Fruit fly (Drosophila melanogaster): ENCODE results near the gene CG43155.
A peak's percentile ranks its signal among the peaks of the same experiment; 100 is the strongest.

Gene CG43155

dm6 chrX:11419212-11419611 lies 40.4 kb upstream of the CG43155 start (continued):
- no peak for TF ChIP-seq Myb (GFP tag; optimal IDR thresholded peaks at IDR 0.05)
- TF ChIP-seq CG9817 (tag; optimal IDR thresholded peaks at IDR 0.05), result no peak
- no peak for TF ChIP-seq tna (GFP tag; IDR thresholded peaks at IDR 0.05; ENCODE audit: partially characterized antibody)
- TF ChIP-seq ranshi (GFP tag; IDR thresholded peaks at IDR 0.05), result 0 out of 2 replicates have a peak, but pooled peaks have one; percentile 23
- no peak for TF ChIP-seq CG8924 (tag; optimal IDR thresholded peaks at IDR 0.05)
- no peak for TF ChIP-seq lola (GFP tag; optimal IDR thresholded peaks at IDR 0.05)
- TF ChIP-seq gcm2 (GFP tag; optimal IDR thresholded peaks at IDR 0.05), result no peak
- no peak for TF ChIP-seq CG6254 (GFP tag; optimal IDR thresholded peaks at IDR 0.05)
- no peak for TF ChIP-seq jigr1 (GFP tag; IDR thresholded peaks at IDR 0.05)
- no peak for TF ChIP-seq Dip3 (GFP tag; optimal IDR thresholded peaks at IDR 0.05)
- TF ChIP-seq CG4360 (GFP tag; IDR thresholded peaks at IDR 0.05), result no peak
- no peak for TF ChIP-seq CG4328 (GFP tag; optimal IDR thresholded peaks at IDR 0.05)
- TF ChIP-seq CG3726 (GFP tag; IDR thresholded peaks at IDR 0.05), result no peak
- TF ChIP-seq GATAe (GFP tag; conservative IDR thresholded peaks at IDR 0.05), result no peak

- TF ChIP-seq CG32772 (GFP tag; IDR thresholded peaks at IDR 0.05), result no peak
- TF ChIP-seq CG12219 (GFP tag; optimal IDR thresholded peaks at IDR 0.05), result no peak
- peak; percentile 50 for TF ChIP-seq sug (tag; optimal IDR thresholded peaks at IDR 0.05)
- no peak for TF ChIP-seq E2f2 (GFP tag; IDR thresholded peaks at IDR 0.05)
- no peak for TF ChIP-seq Myb (GFP tag; optimal IDR thresholded peaks at IDR 0.05)
- TF ChIP-seq sqz (GFP tag; optimal IDR thresholded peaks at IDR 0.05), result no peak
- no peak for TF ChIP-seq gro (GFP tag; optimal IDR thresholded peaks at IDR 0.05)
- TF ChIP-seq slp2 (GFP tag; optimal IDR thresholded peaks at IDR 0.05), result no peak
- TF ChIP-seq exex (tag; optimal IDR thresholded peaks at IDR 0.05), result peak; percentile 42
- no peak for TF ChIP-seq Six4 (GFP tag; optimal IDR thresholded peaks at IDR 0.05)
- TF ChIP-seq Pdp1 (GFP tag; optimal IDR thresholded peaks at IDR 0.05), result peak in 1 of 2 experiments; percentile 68
- no peak for TF ChIP-seq CG3726 (GFP tag; IDR thresholded peaks at IDR 0.05)
Observed at dm6 chrX:11419962-11420361, 39.6 kb upstream of the CG43155 start.

dm6 chrX:11420752-11421396 lies 38.7 kb upstream of the CG43155 start:
- TF ChIP-seq Bdp1 (GFP tag; optimal IDR thresholded peaks at IDR 0.05) (no peak), sug (tag; optimal IDR thresholded peaks at IDR 0.05) (peak; percentile 84), CG5180 (GFP tag; optimal IDR thresholded peaks at IDR 0.05) (no peak), tx (GFP tag; optimal IDR thresholded peaks at IDR 0.05) (no peak), ind (GFP tag; optimal IDR thresholded peaks at IDR 0.05) (no peak), prd (optimal IDR thresholded peaks at IDR 0.05) (no peak), prd (GFP tag; IDR thresholded peaks at IDR 0.05) (no peak), mld (GFP tag; IDR thresholded peaks at IDR 0.05; ENCODE audit: partially characterized antibody) (no peak), H2.0 (GFP tag; IDR thresholded peaks at IDR 0.05) (no peak), sna (GFP tag; IDR thresholded peaks at IDR 0.05; ENCODE audit: partially characterized antibody) (no peak), gsb (GFP tag; IDR thresholded peaks at IDR 0.05) (no peak), disco-r (GFP tag; optimal IDR thresholded peaks at IDR 0.05) (no peak), sd (tag; optimal IDR thresholded peaks at IDR 0.05) (peak; percentile 55), CG31388 (GFP tag; optimal IDR thresholded peaks at IDR 0.05) (no peak), Eip74EF (GFP tag; optimal IDR thresholded peaks at IDR 0.05) (no peak), Jarid2 (GFP tag; optimal IDR thresholded peaks at IDR 0.05) (no peak), CG13894 (tag; optimal IDR thresholded peaks at IDR 0.05) (no peak), CG12299 (tag; optimal IDR thresholded peaks at IDR 0.05) (no peak), CG15514 (GFP tag; optimal IDR thresholded peaks at IDR 0.05) (no peak), wor (GFP tag; IDR thresholded peaks at IDR 0.05) (no peak), CG10431 (GFP tag; optimal IDR thresholded peaks at IDR 0.05) (no peak), zfh1 (GFP tag; IDR thresholded peaks at IDR 0.05) (no peak), NFAT (GFP tag; IDR thresholded peaks at IDR 0.05) (no peak), CG8359 (GFP tag; optimal IDR thresholded peaks at IDR 0.05; ENCODE audit: borderline replicate concordance) (no peak), CG18476 (GFP tag; optimal IDR thresholded peaks at IDR 0.05) (no peak)
